Worm (Caenorhabditis elegans) whole organism, L3 larva: ENCODE measurements around the gene lelo-3.

ENCODE experiments used
- R02D3.7 ChIP-seq: fragments of 150-350 bp; optimal IDR thresholded peaks from 2 replicates; lab custom pipeline; 2014; ENCODE audit warnings: missing biosample characterization, missing genetic modification characterization
- daf-12 ChIP-seq: fragments of 150-350 bp; optimal IDR thresholded peaks from 2 replicates; lab custom pipeline; 2014; ENCODE audit warnings: missing biosample characterization, missing genetic modification reagents, missing genetic modification characterization
- elt-3 ChIP-seq, 3 experiments: fragments of 150-350 bp in 1 of 3; sonication (generic microtip) in 2 of 3; optimal IDR thresholded peaks; 2 replicates in 2 of 3; 4 replicates in 1 of 3; lab custom pipeline; 2014 to 2017; ENCODE audit warnings: missing biosample characterization in 3 of 3, missing genetic modification characterization in 3 of 3
- mdl-1 ChIP-seq: fragments of 150-350 bp; optimal IDR thresholded peaks from 2 replicates; lab custom pipeline; 2014; ENCODE audit warnings: missing biosample characterization, missing genetic modification characterization
- nfya-1 ChIP-seq: sonication (generic microtip); optimal IDR thresholded peaks from 2 replicates; lab custom pipeline; 2017; ENCODE audit warnings: missing genetic modification characterization, mild to moderate bottlenecking, missing compliant biosample characterization, antibody characterized with exemption, moderate library complexity; ENCODE audit not compliant: insufficient read depth
- nhr-12 ChIP-seq: fragments of 150-350 bp; optimal IDR thresholded peaks from 2 replicates; lab custom pipeline; 2014; ENCODE audit warnings: missing biosample characterization, missing genetic modification characterization
- nhr-77 ChIP-seq: fragments of 150-350 bp; optimal IDR thresholded peaks from 2 replicates; lab custom pipeline; 2014; ENCODE audit warnings: missing biosample characterization, missing genetic modification characterization
- pqm-1 ChIP-seq: fragments of 150-350 bp; optimal IDR thresholded peaks from 2 replicates; lab custom pipeline; 2017; ENCODE audit warnings: missing biosample characterization, missing genetic modification characterization, inconsistent platforms
- unc-62 ChIP-seq: fragments of 150-350 bp; sonication (generic microtip); optimal IDR thresholded peaks from 4 replicates; lab custom pipeline; 2014; ENCODE audit warnings: missing biosample characterization, missing genetic modification reagents, missing genetic modification characterization
- zag-1 ChIP-seq: fragments of 150-350 bp; optimal IDR thresholded peaks from 2 replicates; lab custom pipeline; 2014; ENCODE audit warnings: missing biosample characterization, missing genetic modification characterization
- ztf-11 ChIP-seq: fragments of 150-350 bp; optimal IDR thresholded peaks from 2 replicates; lab custom pipeline; 2014; ENCODE audit warnings: missing biosample characterization, missing genetic modification characterization

DNA sequence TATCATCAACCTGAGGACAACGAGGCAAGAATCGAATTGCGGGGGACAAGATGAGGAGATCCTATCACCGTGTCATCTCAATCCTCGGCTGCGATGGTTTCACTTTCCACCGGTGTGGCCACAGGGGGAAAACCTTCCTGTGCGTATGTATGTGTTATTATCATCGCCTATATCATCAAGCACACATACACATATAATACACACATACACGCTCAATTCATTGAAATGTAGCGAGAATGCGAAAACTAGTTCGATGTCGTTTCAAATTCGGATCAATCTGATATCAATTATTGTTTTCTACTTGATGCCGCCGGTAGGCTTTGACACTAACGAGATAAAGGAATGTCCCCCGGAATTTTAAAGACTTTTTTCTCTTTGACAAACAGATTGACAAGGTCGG is 28.5 kb upstream of the lelo-3 start:
- TF ChIP-seq nfya-1 (tag; lab: Kevin White, UChicago) = no peak
- no peak for TF ChIP-seq unc-62 (GFP tag; lab: Kevin White, UChicago)
- no peak for TF ChIP-seq R02D3.7
- TF ChIP-seq daf-12 = no peak
- no peak for TF ChIP-seq pqm-1 (tag; lab: Kevin White, UChicago)
- no peak for TF ChIP-seq nhr-12
- no peak for TF ChIP-seq nhr-77 (tag; lab: Kevin White, UChicago)
- no peak for TF ChIP-seq ztf-11
- no peak for TF ChIP-seq zag-1 (tag; lab: Kevin White, UChicago)
- TF ChIP-seq mdl-1 = no peak
- no peak for TF ChIP-seq elt-3 (tag; optimal IDR thresholded peaks at IDR 0.05; lab: Kevin White, UChicago)
